Worm (Caenorhabditis elegans): ENCODE measurements around the gene F48E3.2.

DNA sequence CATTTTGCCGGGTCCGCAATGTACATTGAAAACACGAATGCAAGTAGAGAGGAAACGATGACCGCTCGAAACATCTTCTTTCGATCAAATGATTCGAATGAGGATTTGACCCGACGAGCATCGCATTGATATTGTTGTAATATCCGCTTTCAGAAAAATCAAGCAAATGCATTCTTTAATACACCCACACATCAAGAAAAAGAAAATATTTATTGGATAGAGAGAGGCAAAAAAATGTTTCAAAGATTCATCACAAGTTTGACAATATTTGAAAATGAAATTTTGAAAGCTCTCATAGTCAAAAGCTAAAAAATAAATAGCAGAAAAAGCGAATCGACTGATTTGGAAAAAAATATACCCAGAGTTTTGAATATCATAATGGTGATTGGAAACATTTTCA is 2.6 kb upstream of the F48E3.2 start, which contains the start of gene try-14:
- TF ChIP-seq him-1 (tag; optimal IDR thresholded peaks at IDR 0.05), result no peak
- TF ChIP-seq dao-5 (tag; optimal IDR thresholded peaks at IDR 0.05), result no peak
- TF ChIP-seq W03F9.2 (tag; optimal IDR thresholded peaks at IDR 0.05), result no peak

All from whole organism, L4/young adult.